Worm (Caenorhabditis elegans) whole organism, L3 larva: ENCODE measurements around the gene amt-1.

Experiments
- ZK546.5 ChIP-seq: sonication (generic microtip); optimal IDR thresholded peaks from 2 replicates; lab custom pipeline; 2017; ENCODE audit warnings: missing biosample characterization, missing genetic modification characterization
- aly-2 ChIP-seq: fragments of 150-350 bp; optimal IDR thresholded peaks from 2 replicates; lab custom pipeline; 2014; ENCODE audit warnings: missing biosample characterization, missing genetic modification characterization
- ceh-82 ChIP-seq: fragments of 150-350 bp; optimal IDR thresholded peaks from 2 replicates; lab custom pipeline; 2014; ENCODE audit warnings: missing biosample characterization, missing genetic modification characterization
- fos-1 ChIP-seq: fragments of 150-350 bp; optimal IDR thresholded peaks from 2 replicates; lab custom pipeline; 2014; ENCODE audit warnings: missing biosample characterization, missing genetic modification characterization
- lin-15B ChIP-seq: fragments of 150-350 bp; optimal IDR thresholded peaks from 2 replicates; lab custom pipeline; 2014; ENCODE audit warnings: missing biosample characterization, missing genetic modification characterization
- nhr-11 ChIP-seq: fragments of 150-350 bp; optimal IDR thresholded peaks from 2 replicates; lab custom pipeline; 2014; ENCODE audit warnings: missing biosample characterization, missing genetic modification characterization
- nhr-23 ChIP-seq: fragments of 150-350 bp; optimal IDR thresholded peaks from 2 replicates; lab custom pipeline; 2014; ENCODE audit warnings: missing biosample characterization, missing genetic modification reagents, missing genetic modification characterization
- nhr-237 ChIP-seq: fragments of 150-350 bp; optimal IDR thresholded peaks from 2 replicates; lab custom pipeline; 2014; ENCODE audit warnings: missing biosample characterization, missing genetic modification characterization
- skn-1 ChIP-seq: fragments of 150-350 bp; optimal IDR thresholded peaks from 2 replicates; lab custom pipeline; 2014; ENCODE audit warnings: missing biosample characterization, missing genetic modification characterization
- unc-62 ChIP-seq: fragments of 150-350 bp; sonication (generic microtip); optimal IDR thresholded peaks from 4 replicates; lab custom pipeline; 2014; ENCODE audit warnings: missing biosample characterization, missing genetic modification reagents, missing genetic modification characterization
- ztf-4 ChIP-seq: fragments of 150-350 bp; optimal IDR thresholded peaks from 2 replicates; lab custom pipeline; 2014; ENCODE audit warnings: missing biosample characterization, missing genetic modification characterization

ce11 chrX:4556028-4556427 is 15.2 kb upstream of the amt-1 start:
- TF ChIP-seq unc-62: no peak
- no peak for TF ChIP-seq aly-2
- no peak for TF ChIP-seq fos-1 (tag; lab: Kevin White, UChicago)
- no peak for TF ChIP-seq ztf-4 (tag; lab: Kevin White, UChicago)
- no peak for TF ChIP-seq ceh-82 (tag; lab: Kevin White, UChicago)
- no peak for TF ChIP-seq ZK546.5 (tag; lab: Kevin White, UChicago)
- no peak for TF ChIP-seq lin-15B (tag; lab: Kevin White, UChicago)
- no peak for TF ChIP-seq nhr-11 (tag; lab: Kevin White, UChicago)
- TF ChIP-seq skn-1 (tag; lab: Kevin White, UChicago): no peak
- no peak for TF ChIP-seq nhr-237
- no peak for TF ChIP-seq nhr-23 (tag; lab: Kevin White, UChicago)
